Fruit fly (Drosophila melanogaster): ENCODE data around the gene CG13794.

DNA sequence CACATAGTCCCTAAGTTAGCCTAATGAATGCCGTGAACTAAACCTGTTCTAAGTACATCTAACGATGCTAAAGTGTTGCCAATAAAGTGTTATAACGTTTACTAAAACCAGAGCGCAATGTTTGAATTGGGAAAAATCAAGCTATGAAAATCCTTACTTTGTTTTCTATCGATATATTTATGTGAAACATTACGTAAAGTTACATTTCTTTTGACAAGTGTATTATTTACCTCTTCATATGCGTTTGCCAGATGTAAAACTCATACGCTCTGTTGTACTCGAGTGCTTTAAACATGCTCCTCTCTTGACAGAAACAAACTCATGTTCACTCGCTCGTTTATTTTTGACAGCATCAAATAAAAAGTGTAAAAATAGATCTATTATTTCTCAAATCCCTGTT lies 12.0 kb downstream of the CG13794 start, which contains the start of gene Ntl:
- TF ChIP-seq BtbVII (GFP tag; optimal IDR thresholded peaks at IDR 0.05) = no peak
- no peak for TF ChIP-seq Dek (tag; optimal IDR thresholded peaks at IDR 0.05)
- no peak for TF ChIP-seq CG12942 (GFP tag; optimal IDR thresholded peaks at IDR 0.05)
- no peak for TF ChIP-seq Hey (tag; optimal IDR thresholded peaks at IDR 0.05)
- no peak for TF ChIP-seq CG14667 (GFP tag; IDR thresholded peaks at IDR 0.05)
- no peak for TF ChIP-seq otp (GFP tag; IDR thresholded peaks at IDR 0.05)
- no peak for TF ChIP-seq CG4617 (GFP tag; optimal IDR thresholded peaks at IDR 0.05; ENCODE audit: borderline replicate concordance)
- no peak for TF ChIP-seq Hr78 (GFP tag; optimal IDR thresholded peaks at IDR 0.05)
- no peak for TF ChIP-seq CG34224 (GFP tag; IDR thresholded peaks at IDR 0.05; ENCODE audit: partially characterized antibody)

All from whole organism, embryonic.